Fruit fly (Drosophila melanogaster) whole organism, embryonic: ENCODE results near the gene CG2691.
A peak's percentile ranks its signal among the peaks of the same experiment; 100 is the strongest.

Experiments used
- Adf1 ChIP-seq: fragments of 200-800 bp; sonication (Bioruptor generic); IDR thresholded peaks from 2 replicates; pipeline ENCODE4 v1.3.6; 2022; ENCODE audit warnings: missing biosample characterization, missing genetic modification characterization
- Atf3 ChIP-seq: fragments of 200-800 bp; sonication (Bioruptor generic); optimal IDR thresholded peaks from 3 replicates; lab custom pipeline; 2016; ENCODE audit warnings: missing biosample characterization, missing genetic modification characterization
- CG10565 ChIP-seq: fragments of 200-800 bp; sonication (Bioruptor generic); optimal IDR thresholded peaks from 3 replicates; lab custom pipeline; 2016; ENCODE audit warnings: missing biosample characterization, mild to moderate bottlenecking, missing genetic modification characterization
- CG12219 ChIP-seq: fragments of 200-800 bp; sonication (Bioruptor generic); optimal IDR thresholded peaks from 3 replicates; lab custom pipeline; 2018; ENCODE audit warnings: missing biosample characterization, mild to moderate bottlenecking, missing genetic modification characterization
- CG12391 ChIP-seq: fragments of 200-800 bp; sonication (Bioruptor generic); optimal IDR thresholded peaks from 3 replicates; lab custom pipeline; 2018; ENCODE audit warnings: missing biosample characterization, mild to moderate bottlenecking, missing genetic modification characterization, moderate library complexity
- CG13894 ChIP-seq: fragments of 200-800 bp; sonication (Bioruptor generic); optimal IDR thresholded peaks from 3 replicates; lab custom pipeline; 2018; ENCODE audit warnings: missing biosample characterization, mild to moderate bottlenecking, missing genetic modification characterization, moderate library complexity
- CG14710 ChIP-seq: fragments of 200-800 bp; sonication (Bioruptor generic); optimal IDR thresholded peaks from 3 replicates; lab custom pipeline; 2019; ENCODE audit warnings: missing biosample characterization, mild to moderate bottlenecking, missing genetic modification characterization, moderate library complexity
- CG14860 ChIP-seq: fragments of 200-800 bp; sonication (Bioruptor generic); IDR thresholded peaks from 3 replicates; pipeline ENCODE4 v1.3.6; 2022; ENCODE audit warnings: missing biosample characterization, missing genetic modification characterization; ENCODE audit not compliant: partially characterized antibody
- CG16813 ChIP-seq: fragments of 200-800 bp; sonication (Bioruptor generic); IDR thresholded peaks from 3 replicates; pipeline ENCODE4 v1.3.6; 2022; ENCODE audit warnings: missing biosample characterization, missing genetic modification characterization; ENCODE audit not compliant: partially characterized antibody
- CG1832 ChIP-seq: fragments of 200-800 bp; sonication (Bioruptor generic); optimal IDR thresholded peaks from 2 replicates; lab custom pipeline; 2017; ENCODE audit warnings: missing biosample characterization, mild to moderate bottlenecking, missing genetic modification characterization, inconsistent platforms
- CG18599 ChIP-seq: fragments of 200-800 bp; sonication (Bioruptor generic); optimal IDR thresholded peaks from 3 replicates; lab custom pipeline; 2017; ENCODE audit warnings: missing biosample characterization, missing genetic modification characterization, mild to moderate bottlenecking, moderate library complexity, missing genetic modification reagents
- CG2875 ChIP-seq: fragments of 200-800 bp; sonication (Bioruptor generic); optimal IDR thresholded peaks from 2 replicates; lab custom pipeline; 2017; ENCODE audit warnings: missing biosample characterization, mild to moderate bottlenecking, missing genetic modification characterization, missing genetic modification reagents
- CG2889 ChIP-seq: fragments of 200-800 bp; sonication (Bioruptor generic); IDR thresholded peaks from 3 replicates; pipeline ENCODE4 v1.3.6; 2022; ENCODE audit warnings: missing biosample characterization, missing genetic modification characterization
- CG30020 ChIP-seq: fragments of 200-800 bp; optimal IDR thresholded peaks from 2 replicates; lab custom pipeline; 2019; ENCODE audit warnings: missing biosample characterization, mild to moderate bottlenecking, missing genetic modification characterization, moderate library complexity
- CG4820 ChIP-seq: fragments of 200-800 bp; sonication (Bioruptor generic); optimal IDR thresholded peaks from 3 replicates; lab custom pipeline; 2016; ENCODE audit warnings: missing biosample characterization, missing genetic modification characterization
- CG9437 ChIP-seq: fragments of 200-800 bp; sonication (Bioruptor generic); optimal IDR thresholded peaks from 2 replicates; lab custom pipeline; 2018; ENCODE audit warnings: missing biosample characterization, mild to moderate bottlenecking, missing genetic modification characterization
- CG9932 ChIP-seq: fragments of 200-800 bp; sonication (Bioruptor generic); IDR thresholded peaks from 2 replicates; pipeline ENCODE4 v1.3.6; 2022; ENCODE audit warnings: missing biosample characterization, missing genetic modification characterization
- CHES-1-like ChIP-seq: fragments of 200-800 bp; sonication (Bioruptor generic); optimal IDR thresholded peaks from 2 replicates; lab custom pipeline; 2016; ENCODE audit warnings: missing biosample characterization, missing genetic modification characterization
- Fer2 ChIP-seq: fragments of 200-800 bp; sonication (Bioruptor generic); optimal IDR thresholded peaks from 2 replicates; lab custom pipeline; 2018; ENCODE audit warnings: missing biosample characterization, mild to moderate bottlenecking, missing genetic modification characterization, moderate library complexity
- Gsc ChIP-seq: fragments of 200-800 bp; sonication (Bioruptor generic); IDR thresholded peaks from 2 replicates; pipeline ENCODE4 v1.3.6; 2022; ENCODE audit warnings: missing biosample characterization, missing genetic modification characterization
- Hey ChIP-seq: fragments of 200-800 bp; sonication (Bioruptor generic); optimal IDR thresholded peaks from 3 replicates; lab custom pipeline; 2018; ENCODE audit warnings: missing biosample characterization, mild to moderate bottlenecking, missing genetic modification characterization
- Myb ChIP-seq: fragments of 200-800 bp; sonication (Bioruptor generic); optimal IDR thresholded peaks from 2 replicates; lab custom pipeline; 2016; ENCODE audit warnings: missing biosample characterization, missing genetic modification characterization
- NFAT ChIP-seq: fragments of 200-800 bp; sonication (Bioruptor generic); IDR thresholded peaks from 2 replicates; pipeline ENCODE4 v1.3.6; 2022; ENCODE audit warnings: missing biosample characterization, missing genetic modification characterization
- Nf-YC ChIP-seq: fragments of 200-800 bp; optimal IDR thresholded peaks from 3 replicates; lab custom pipeline; 2019; ENCODE audit warnings: missing biosample characterization, mild to moderate bottlenecking, missing genetic modification characterization, moderate library complexity
- Sox102F ChIP-seq: fragments of 200-800 bp; sonication (Bioruptor generic); optimal IDR thresholded peaks from 2 replicates; lab custom pipeline; 2018; ENCODE audit warnings: missing biosample characterization, mild to moderate bottlenecking, missing genetic modification characterization, moderate library complexity
- YL-1 ChIP-seq: fragments of 200-800 bp; sonication (Bioruptor generic); optimal IDR thresholded peaks from 3 replicates; lab custom pipeline; 2017; ENCODE audit warnings: missing biosample characterization, mild to moderate bottlenecking, missing genetic modification characterization
- ase ChIP-seq: fragments of 200-800 bp; sonication (Bioruptor generic); IDR thresholded peaks from 3 replicates; pipeline ENCODE4 v1.3.6; 2022; ENCODE audit warnings: missing biosample characterization, missing genetic modification characterization
- bbx ChIP-seq: fragments of 200-800 bp; sonication (Bioruptor generic); IDR thresholded peaks from 2 replicates; pipeline ENCODE4 v1.3.6; 2022; ENCODE audit warnings: missing biosample characterization, missing genetic modification characterization; ENCODE audit not compliant: partially characterized antibody
- cad ChIP-seq: fragments of >200 bp; optimal IDR thresholded peaks from 2 replicates; lab custom pipeline; 2017; ENCODE audit warnings: missing biosample characterization, missing genetic modification characterization
- corto ChIP-seq: fragments of 200-800 bp; sonication (Bioruptor generic); optimal IDR thresholded peaks from 2 replicates; lab custom pipeline; 2016; ENCODE audit warnings: missing biosample characterization, mild to moderate bottlenecking, missing genetic modification characterization, moderate library complexity
- esg ChIP-seq: fragments of 200-800 bp; sonication (Bioruptor generic); conservative IDR thresholded peaks from 2 replicates; pipeline ENCODE4 v1.3.6; 2022; ENCODE audit warnings: missing biosample characterization, missing genetic modification characterization
- fd96Cb ChIP-seq: fragments of 200-800 bp; sonication (Bioruptor generic); optimal IDR thresholded peaks from 2 replicates; lab custom pipeline; 2018; ENCODE audit warnings: missing biosample characterization, mild to moderate bottlenecking, missing genetic modification characterization, moderate library complexity
- fu2 ChIP-seq: fragments of 200-800 bp; sonication (Bioruptor generic); optimal IDR thresholded peaks from 2 replicates; lab custom pipeline; 2016; ENCODE audit warnings: missing biosample characterization, missing genetic modification characterization
- ind ChIP-seq: fragments of 200-800 bp; sonication (Bioruptor generic); optimal IDR thresholded peaks from 3 replicates; lab custom pipeline; 2016; ENCODE audit warnings: missing biosample characterization, missing genetic modification characterization
- insv ChIP-seq, 2 experiments: fragments of 200-800 bp; sonication (Bioruptor generic); optimal IDR thresholded peaks; 3 replicates each; lab custom pipeline; 2016 to 2018; ENCODE audit warnings: missing biosample characterization in 2 of 2, missing genetic modification characterization in 2 of 2
- p53 ChIP-seq: fragments of 200-800 bp; sonication (Bioruptor generic); optimal IDR thresholded peaks from 2 replicates; lab custom pipeline; 2016; ENCODE audit warnings: missing biosample characterization, missing genetic modification characterization
- psq ChIP-seq: fragments of 200-800 bp; sonication (Bioruptor generic); optimal IDR thresholded peaks from 2 replicates; lab custom pipeline; 2017; ENCODE audit warnings: missing biosample characterization, missing genetic modification characterization
- pum ChIP-seq: fragments of 200-800 bp; sonication (Bioruptor generic); optimal IDR thresholded peaks from 2 replicates; lab custom pipeline; 2016; ENCODE audit warnings: missing biosample characterization, missing genetic modification characterization
- schlank ChIP-seq: fragments of 200-800 bp; sonication (Bioruptor generic); optimal IDR thresholded peaks from 2 replicates; lab custom pipeline; 2018; ENCODE audit warnings: missing biosample characterization, mild to moderate bottlenecking, missing genetic modification characterization
- sens-2 ChIP-seq: fragments of 200-800 bp; sonication (Bioruptor generic); IDR thresholded peaks from 2 replicates; pipeline ENCODE4 v1.3.6; 2022; ENCODE audit warnings: missing biosample characterization, missing genetic modification characterization
- shn ChIP-seq: fragments of 200-800 bp; sonication (Bioruptor generic); optimal IDR thresholded peaks from 3 replicates; lab custom pipeline; 2016; ENCODE audit warnings: missing biosample characterization, missing genetic modification characterization
- sisA ChIP-seq: fragments of 200-800 bp; sonication (Bioruptor generic); IDR thresholded peaks from 2 replicates; pipeline ENCODE4 v1.3.6; 2022; ENCODE audit warnings: missing biosample characterization, missing genetic modification characterization
- slp2 ChIP-seq: fragments of 200-800 bp; sonication (Bioruptor generic); optimal IDR thresholded peaks from 2 replicates; lab custom pipeline; 2016; ENCODE audit warnings: missing biosample characterization, missing genetic modification characterization
- sr ChIP-seq: fragments of 200-800 bp; sonication (Bioruptor generic); IDR thresholded peaks from 3 replicates; pipeline ENCODE4 v1.3.6; 2022; ENCODE audit warnings: missing biosample characterization, missing genetic modification characterization
- sug ChIP-seq: fragments of 200-800 bp; optimal IDR thresholded peaks from 2 replicates; lab custom pipeline; 2019; ENCODE audit warnings: missing biosample characterization, mild to moderate bottlenecking, missing genetic modification characterization, moderate library complexity
- tio ChIP-seq: fragments of 200-800 bp; sonication (Bioruptor generic); optimal IDR thresholded peaks from 2 replicates; lab custom pipeline; 2017; ENCODE audit warnings: missing biosample characterization, missing genetic modification characterization, inconsistent platforms
- tx ChIP-seq: fragments of 200-800 bp; sonication (Bioruptor generic); optimal IDR thresholded peaks from 2 replicates; lab custom pipeline; 2016; ENCODE audit warnings: missing biosample characterization, missing genetic modification characterization
- zf30C ChIP-seq: fragments of 200-800 bp; sonication (Bioruptor generic); optimal IDR thresholded peaks from 3 replicates; lab custom pipeline; 2018; ENCODE audit warnings: missing biosample characterization, mild to moderate bottlenecking, missing genetic modification characterization
- zfh1 ChIP-seq: fragments of 200-800 bp; sonication (Bioruptor generic); IDR thresholded peaks from 3 replicates; pipeline ENCODE4 v1.3.6; 2022; ENCODE audit warnings: missing biosample characterization, missing genetic modification characterization

The CG2691 gene

DNA sequence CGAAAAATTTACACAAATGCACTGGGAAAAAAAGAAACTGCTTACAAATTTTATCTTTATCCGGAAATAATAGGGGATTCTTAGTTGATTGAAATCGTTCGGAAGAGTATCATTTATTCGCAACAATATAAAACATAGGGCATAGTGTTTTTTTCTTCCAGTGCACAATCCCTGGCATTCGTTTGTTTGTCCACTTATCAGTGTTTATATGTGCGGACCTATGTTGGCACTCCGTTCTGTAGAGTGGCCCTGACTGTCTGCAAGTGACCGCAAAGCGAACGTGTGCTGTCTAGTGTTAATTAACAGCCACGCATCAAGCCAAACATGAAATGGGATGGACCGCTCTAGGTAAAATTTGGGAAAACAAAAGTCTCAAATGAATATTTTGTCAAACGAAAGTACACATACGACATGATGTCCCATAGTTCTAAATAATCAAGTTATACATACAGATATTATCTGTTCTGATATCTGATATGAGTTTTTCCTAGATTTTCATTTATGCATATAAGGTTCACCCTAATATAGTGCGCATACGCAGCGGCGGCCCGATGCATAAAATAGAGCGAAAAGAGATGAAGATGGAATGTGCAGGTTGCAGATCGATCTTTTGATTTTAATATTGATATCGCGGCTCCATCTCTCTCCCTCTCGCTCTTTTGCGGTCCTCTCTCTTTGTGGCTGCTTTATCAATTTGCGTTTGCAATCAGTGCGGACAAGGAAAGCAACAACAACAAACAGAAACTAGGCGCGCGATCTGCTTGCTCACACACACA, 17.1 kb upstream of the CG2691 start (continued):
- TF ChIP-seq Adf1 (GFP tag; lab: Robert Waterston, UW) (peak; percentile 67; the same call in 1 of the 2 replicates), Fer2 (tag; lab: Kevin White, UChicago) (peak; percentile 88), tio (GFP tag; lab: Kevin White, UChicago) (peak; percentile 95), slp2 (GFP tag; lab: Kevin White, UChicago) (peak; percentile 92), Nf-YC (peak; percentile 46), Sox102F (GFP tag; lab: Kevin White, UChicago) (peak; percentile 95), zfh1 (GFP tag; lab: Robert Waterston, UW) (peak; percentile 92), sens-2 (GFP tag; lab: Robert Waterston, UW) (peak; percentile 88), CG18599 (GFP tag; lab: Kevin White, UChicago) (peak; percentile 94), CG9932 (GFP tag; lab: Robert Waterston, UW) (peak; percentile 94), p53 (peak; percentile 94), psq (GFP tag; lab: Kevin White, UChicago) (peak; percentile 72), Hey (tag; lab: Kevin White, UChicago) (peak; percentile 92), pum (GFP tag; lab: Kevin White, UChicago) (peak; percentile 92), CG2875 (GFP tag; lab: Kevin White, UChicago) (peak; percentile 87), sisA (peak; percentile 92), ind (peak; percentile 94), esg (GFP tag; lab: Robert Waterston, UW) (peak; percentile 89), bbx (no peak), ase (GFP tag; lab: Robert Waterston, UW) (peak; percentile 89), sug (tag; lab: Kevin White, UChicago) (peak; percentile 54), corto (GFP tag; lab: Kevin White, UChicago) (no peak), CG14710 (tag; lab: Kevin White, UChicago) (peak; percentile 82), fu2 (GFP tag; lab: Kevin White, UChicago) (peak; percentile 95), CG14860 (GFP tag; lab: Robert Waterston, UW) (no peak), Atf3 (GFP tag; lab: Kevin White, UChicago) (peak; percentile 89), YL-1 (peak; percentile 79), CG12391 (tag; lab: Kevin White, UChicago) (peak; percentile 92), sr (GFP tag; lab: Robert Waterston, UW) (peak; percentile 84), CG1832 (GFP tag; lab: Kevin White, UChicago) (no peak), cad (GFP tag; lab: Kevin White, UChicago) (no peak), CG9437 (GFP tag; lab: Kevin White, UChicago) (peak; percentile 89), schlank (tag; lab: Kevin White, UChicago) (peak; percentile 92), fd96Cb (tag; lab: Kevin White, UChicago) (peak; percentile 91), shn (GFP tag; lab: Kevin White, UChicago) (peak; percentile 92), CG10565 (GFP tag; lab: Kevin White, UChicago) (peak; percentile 69), CG2889 (GFP tag; lab: Robert Waterston, UW) (peak; percentile 92), CG12219 (GFP tag; lab: Kevin White, UChicago) (peak; percentile 90), CG30020 (tag; lab: Kevin White, UChicago) (peak; percentile 56), CG4820 (GFP tag; lab: Kevin White, UChicago) (peak; percentile 93), insv (GFP tag; optimal IDR thresholded peaks at IDR 0.05; lab: Kevin White, UChicago) (peak in 1 of 2 experiments; percentile 47), zf30C (peak; percentile 83), tx (peak; percentile 94), Gsc (GFP tag; lab: Robert Waterston, UW) (peak; percentile 76), CHES-1-like (GFP tag; lab: Kevin White, UChicago) (peak; percentile 96), Myb (GFP tag; lab: Kevin White, UChicago) (peak; percentile 88), CG16813 (GFP tag; lab: Robert Waterston, UW) (no peak), NFAT (GFP tag; lab: Robert Waterston, UW) (peak; percentile 98), CG13894 (tag; lab: Kevin White, UChicago) (peak; percentile 88)
